Fruit fly (Drosophila melanogaster) whole organism, embryonic: Measurements from ENCODE around the gene Elo68alpha.
A peak's percentile ranks its signal among the peaks of the same experiment; 100 is the strongest.

Experiments used
- CG2889 ChIP-seq: fragments of 200-800 bp; sonication (Bioruptor generic); IDR thresholded peaks from 3 replicates; pipeline ENCODE4 v1.3.6; 2022; ENCODE audit warnings: missing biosample characterization, missing genetic modification characterization
- CG3847 ChIP-seq: fragments of 200-800 bp; sonication (Bioruptor generic); IDR thresholded peaks from 2 replicates; pipeline ENCODE4 v1.3.6; 2022; ENCODE audit warnings: missing biosample characterization, missing genetic modification characterization
- CG9876 ChIP-seq: fragments of 200-800 bp; sonication (Bioruptor generic); optimal IDR thresholded peaks from 2 replicates; lab custom pipeline; 2016; ENCODE audit warnings: missing biosample characterization, missing genetic modification characterization
- Fer3 ChIP-seq: fragments of 200-800 bp; sonication (Bioruptor generic); optimal IDR thresholded peaks from 2 replicates; lab custom pipeline; 2018; ENCODE audit warnings: missing biosample characterization, mild to moderate bottlenecking, missing genetic modification characterization, moderate library complexity
- ase ChIP-seq: fragments of 200-800 bp; sonication (Bioruptor generic); IDR thresholded peaks from 3 replicates; pipeline ENCODE4 v1.3.6; 2022; ENCODE audit warnings: missing biosample characterization, missing genetic modification characterization
- az2 ChIP-seq: fragments of 200-800 bp; sonication (Bioruptor generic); optimal IDR thresholded peaks from 3 replicates; lab custom pipeline; 2016; ENCODE audit warnings: missing biosample characterization, missing genetic modification characterization
- fd102C ChIP-seq: fragments of 200-800 bp; sonication (Bioruptor generic); optimal IDR thresholded peaks from 2 replicates; lab custom pipeline; 2018; ENCODE audit warnings: missing biosample characterization, mild to moderate bottlenecking, missing genetic modification characterization, moderate library complexity
- ftz-f1 ChIP-seq: fragments of 200-800 bp; sonication (Bioruptor generic); optimal IDR thresholded peaks from 2 replicates; lab custom pipeline; 2016; ENCODE audit warnings: missing biosample characterization, missing genetic modification characterization
- gcm ChIP-seq: fragments of 200-800 bp; sonication (Bioruptor generic); optimal IDR thresholded peaks from 2 replicates; lab custom pipeline; 2019; ENCODE audit warnings: missing biosample characterization, mild to moderate bottlenecking, missing genetic modification characterization, moderate library complexity
- insv ChIP-seq, 2 experiments: fragments of 200-800 bp; sonication (Bioruptor generic); optimal IDR thresholded peaks; 3 replicates each; lab custom pipeline; 2016 to 2018; ENCODE audit warnings: missing biosample characterization in 2 of 2, missing genetic modification characterization in 2 of 2
- sr ChIP-seq: fragments of 200-800 bp; sonication (Bioruptor generic); IDR thresholded peaks from 3 replicates; pipeline ENCODE4 v1.3.6; 2022; ENCODE audit warnings: missing biosample characterization, missing genetic modification characterization
- wor ChIP-seq: fragments of 200-800 bp; sonication (Bioruptor generic); IDR thresholded peaks from 2 replicates; pipeline ENCODE4 v1.3.6; 2022; ENCODE audit warnings: missing biosample characterization, missing genetic modification characterization
- zfh1 ChIP-seq: fragments of 200-800 bp; sonication (Bioruptor generic); IDR thresholded peaks from 3 replicates; pipeline ENCODE4 v1.3.6; 2022; ENCODE audit warnings: missing biosample characterization, missing genetic modification characterization

- TF ChIP-seq insv (GFP tag; optimal IDR thresholded peaks at IDR 0.05; lab: Kevin White, UChicago) = no peak
- no peak for TF ChIP-seq az2 (GFP tag; lab: Kevin White, UChicago)
- no peak for TF ChIP-seq zfh1 (GFP tag; lab: Robert Waterston, UW)
- peak; percentile 23 for TF ChIP-seq gcm (GFP tag; lab: Kevin White, UChicago)
- no peak for TF ChIP-seq sr
- TF ChIP-seq CG9876 (GFP tag; lab: Kevin White, UChicago) = no peak
- no peak for TF ChIP-seq ase (GFP tag; lab: Robert Waterston, UW)
- TF ChIP-seq Fer3 (tag; lab: Kevin White, UChicago) = no peak
- no peak for TF ChIP-seq CG3847 (GFP tag; lab: Robert Waterston, UW)
- no peak for TF ChIP-seq CG2889 (GFP tag; lab: Robert Waterston, UW)
- no peak for TF ChIP-seq wor
- no peak for TF ChIP-seq fd102C (GFP tag; lab: Kevin White, UChicago)
- no peak for TF ChIP-seq ftz-f1 (GFP tag; lab: Kevin White, UChicago)
Observed at dm6 chr3L:11107432-11107831, 4.6 kb upstream of the Elo68alpha start, which contains the start of gene CG32073.
